Worm (Caenorhabditis elegans) whole organism, L4 larva: Measurements from ENCODE around the gene srxa-9.

Experiments
- aly-2 ChIP-seq: sonication (generic microtip); optimal IDR thresholded peaks from 2 replicates; lab custom pipeline; 2018; ENCODE audit warnings: missing biosample characterization, missing genetic modification characterization
- daf-12 ChIP-seq: fragments of 150-350 bp; optimal IDR thresholded peaks from 2 replicates; lab custom pipeline; 2014; ENCODE audit warnings: missing biosample characterization, missing genetic modification reagents, missing genetic modification characterization
- duxl-1 ChIP-seq: sonication (generic microtip); optimal IDR thresholded peaks from 2 replicates; lab custom pipeline; 2016; ENCODE audit warnings: mild to moderate bottlenecking, missing genetic modification characterization, moderate library complexity, missing compliant biosample characterization; ENCODE audit not compliant: poor library complexity

- TF ChIP-seq daf-12 (tag; lab: Kevin White, UChicago) (no peak), duxl-1 (tag; lab: Kevin White, UChicago) (no peak), aly-2 (tag; lab: Kevin White, UChicago) (no peak)
Observed at ce11 chrX:15707913-15708312, 38.9 kb upstream of the srxa-9 start, which contains the start of gene nhr-48.
